Worm (Caenorhabditis elegans) whole organism, L4 larva: ENCODE results near the gene R01H2.8.

Experiments
- dmd-9 ChIP-seq: fragments of 200-800 bp; sonication (Bioruptor generic); IDR thresholded peaks from 2 replicates; pipeline ENCODE4 v1.3.6; 2022; ENCODE audit warnings: missing genetic modification reagents, missing genetic modification characterization, missing compliant biosample characterization
- nhr-11 ChIP-seq: fragments of 150-350 bp; optimal IDR thresholded peaks from 2 replicates; lab custom pipeline; 2014; ENCODE audit warnings: missing biosample characterization, missing genetic modification characterization
- nhr-237 ChIP-seq: sonication (generic microtip); optimal IDR thresholded peaks from 2 replicates; lab custom pipeline; 2017; ENCODE audit warnings: missing biosample characterization, missing genetic modification characterization
- ztf-11 ChIP-seq: fragments of 150-350 bp; optimal IDR thresholded peaks from 2 replicates; lab custom pipeline; 2014; ENCODE audit warnings: missing biosample characterization, missing genetic modification characterization

ce11 chrIII:7101814-7102477 lies 33.1 kb downstream of the R01H2.8 start:
- TF ChIP-seq nhr-237, result no peak
- no peak for TF ChIP-seq ztf-11
- TF ChIP-seq dmd-9 (GFP tag; lab: Robert Waterston, UW), result no peak
- no peak for TF ChIP-seq nhr-11 (tag; lab: Kevin White, UChicago)
